Fruit fly (Drosophila melanogaster) S2 (cell line): ENCODE measurements around the gene eIF4G1.
A peak's percentile ranks its signal among the peaks of the same experiment; 100 is the strongest.

ENCODE experiments used
- CG8478 ChIP-seq: fragments of >200 bp; optimal IDR thresholded peaks from 2 replicates; lab custom pipeline; 2018
- CTCF ChIP-seq, 2 experiments: fragments of >200 bp; optimal IDR thresholded peaks; 2 replicates each; lab custom pipeline; 2018

eIF4G1 gene

dm6 chr4:930311-931198, at the start of gene eIF4G1:
TSS of gene eIF4G1 (minus strand) at chr4:930715.
- TF ChIP-seq CG8478 (lab: Kevin White, UChicago) (no peak), CTCF (optimal IDR thresholded peaks at IDR 0.05; lab: Kevin White, UChicago) (no peak)

dm6 chr4:979634-980474, 49.3 kb upstream of the eIF4G1 start:
- TF ChIP-seq CG8478 (lab: Kevin White, UChicago), result no peak
- peak; percentile 85 to 86 for TF ChIP-seq CTCF (optimal IDR thresholded peaks at IDR 0.05; lab: Kevin White, UChicago)

- TF ChIP-seq CTCF (optimal IDR thresholded peaks at IDR 0.05; lab: Kevin White, UChicago), result no peak
- no peak for TF ChIP-seq CG8478 (lab: Kevin White, UChicago)
Observed at dm6 chr4:978439-978911, 48.0 kb upstream of the eIF4G1 start, which contains the start of gene fuss. TSS of gene fuss (minus strand) at chr4:978489.

dm6 chr4:976569-976968, 46.1 kb upstream of the eIF4G1 start:
- TF ChIP-seq CG8478 (lab: Kevin White, UChicago), result no peak
- TF ChIP-seq CTCF (optimal IDR thresholded peaks at IDR 0.05; lab: Kevin White, UChicago), result no peak

- TF ChIP-seq CTCF (optimal IDR thresholded peaks at IDR 0.05; lab: Kevin White, UChicago) (no peak), CG8478 (lab: Kevin White, UChicago) (no peak)
Observed at dm6 chr4:974632-975031, 44.1 kb upstream of the eIF4G1 start.

- no peak for TF ChIP-seq CG8478 (lab: Kevin White, UChicago)
- no peak for TF ChIP-seq CTCF (optimal IDR thresholded peaks at IDR 0.05; lab: Kevin White, UChicago)
Observed at dm6 chr4:971084-971483, 40.6 kb upstream of the eIF4G1 start.

dm6 chr4:963717-964116, 33.2 kb upstream of the eIF4G1 start:
- TF ChIP-seq CTCF (optimal IDR thresholded peaks at IDR 0.05; lab: Kevin White, UChicago) (no peak), CG8478 (lab: Kevin White, UChicago) (no peak)

- no peak for TF ChIP-seq CTCF (optimal IDR thresholded peaks at IDR 0.05; lab: Kevin White, UChicago)
- no peak for TF ChIP-seq CG8478 (lab: Kevin White, UChicago)
Observed at dm6 chr4:963193-963592, 32.7 kb upstream of the eIF4G1 start.

- TF ChIP-seq CG8478 (lab: Kevin White, UChicago), result no peak
- no peak for TF ChIP-seq CTCF (optimal IDR thresholded peaks at IDR 0.05; lab: Kevin White, UChicago)
Observed at dm6 chr4:961045-961576, 30.6 kb upstream of the eIF4G1 start.

dm6 chr4:959921-960536, 29.5 kb upstream of the eIF4G1 start:
- TF ChIP-seq CG8478 (lab: Kevin White, UChicago), result no peak
- no peak for TF ChIP-seq CTCF (optimal IDR thresholded peaks at IDR 0.05; lab: Kevin White, UChicago)

- TF ChIP-seq CTCF (optimal IDR thresholded peaks at IDR 0.05; lab: Kevin White, UChicago) (no peak), CG8478 (lab: Kevin White, UChicago) (no peak)
Observed at dm6 chr4:959110-959920, 28.8 kb upstream of the eIF4G1 start.

- no peak for TF ChIP-seq CG8478 (lab: Kevin White, UChicago)
Observed at dm6 chr4:958093-958649, 27.7 kb upstream of the eIF4G1 start, which contains the start of gene 4E-T. TSS of gene 4E-T (minus strand) at chr4:958392.

dm6 chr4:949313-949712, 18.8 kb upstream of the eIF4G1 start:
- TF ChIP-seq CTCF (optimal IDR thresholded peaks at IDR 0.05; lab: Kevin White, UChicago) (no peak), CG8478 (lab: Kevin White, UChicago) (no peak)
